Fruit fly (Drosophila melanogaster) whole organism, embryonic: ENCODE measurements around the gene CG14839.

Source experiments
- CG10274 ChIP-seq: fragments of 200-800 bp; sonication (Bioruptor generic); optimal IDR thresholded peaks from 3 replicates; lab custom pipeline; 2017; ENCODE audit warnings: missing biosample characterization, mild to moderate bottlenecking, missing genetic modification characterization
- CG10543 ChIP-seq: fragments of 200-800 bp; sonication (Bioruptor generic); optimal IDR thresholded peaks from 3 replicates; lab custom pipeline; 2017; ENCODE audit warnings: missing biosample characterization, mild to moderate bottlenecking, missing genetic modification characterization, moderate library complexity
- CG11085 ChIP-seq: fragments of 200-800 bp; sonication (Bioruptor generic); IDR thresholded peaks from 2 replicates; pipeline ENCODE4 v1.3.6; 2022; ENCODE audit warnings: missing biosample characterization, missing genetic modification characterization
- CG11504 ChIP-seq: fragments of 200-800 bp; sonication (Bioruptor generic); optimal IDR thresholded peaks from 3 replicates; lab custom pipeline; 2019; ENCODE audit warnings: missing biosample characterization, mild to moderate bottlenecking, missing genetic modification characterization, moderate library complexity
- CG12104 ChIP-seq: fragments of 200-800 bp; sonication (Bioruptor generic); optimal IDR thresholded peaks from 3 replicates; lab custom pipeline; 2016; ENCODE audit warnings: missing biosample characterization, missing genetic modification characterization
- CG12155 ChIP-seq: fragments of 200-800 bp; sonication (Bioruptor generic); optimal IDR thresholded peaks from 3 replicates; lab custom pipeline; 2016; ENCODE audit warnings: missing biosample characterization, missing genetic modification characterization
- CG13424 ChIP-seq: fragments of 200-800 bp; sonication (Bioruptor generic); optimal IDR thresholded peaks from 2 replicates; lab custom pipeline; 2019; ENCODE audit warnings: missing biosample characterization, mild to moderate bottlenecking, missing genetic modification characterization, moderate library complexity
- CG13624 ChIP-seq: fragments of 200-800 bp; sonication (Bioruptor generic); optimal IDR thresholded peaks from 2 replicates; lab custom pipeline; 2016; ENCODE audit warnings: missing biosample characterization, missing genetic modification characterization
- CG15269 ChIP-seq: fragments of 200-800 bp; sonication (Bioruptor generic); optimal IDR thresholded peaks from 2 replicates; lab custom pipeline; 2018; ENCODE audit warnings: missing biosample characterization, mild to moderate bottlenecking, missing genetic modification characterization, moderate library complexity
- CG1602 ChIP-seq: fragments of 200-800 bp; sonication (Bioruptor generic); optimal IDR thresholded peaks from 3 replicates; lab custom pipeline; 2016; ENCODE audit warnings: missing biosample characterization, missing genetic modification characterization
- CG17385 ChIP-seq: fragments of 200-800 bp; sonication (Bioruptor generic); optimal IDR thresholded peaks from 3 replicates; lab custom pipeline; 2018; ENCODE audit warnings: missing biosample characterization, mild to moderate bottlenecking, missing genetic modification characterization
- CG17568 ChIP-seq: fragments of 200-800 bp; sonication (Bioruptor generic); optimal IDR thresholded peaks from 2 replicates; lab custom pipeline; 2018; ENCODE audit warnings: missing biosample characterization, mild to moderate bottlenecking, missing genetic modification characterization, moderate library complexity
- CG2120 ChIP-seq: fragments of 200-800 bp; sonication (Bioruptor generic); optimal IDR thresholded peaks from 3 replicates; lab custom pipeline; 2016; ENCODE audit warnings: missing biosample characterization, missing genetic modification characterization
- CG2875 ChIP-seq: fragments of 200-800 bp; sonication (Bioruptor generic); optimal IDR thresholded peaks from 2 replicates; lab custom pipeline; 2017; ENCODE audit warnings: missing biosample characterization, mild to moderate bottlenecking, missing genetic modification characterization, missing genetic modification reagents
- CG30431 ChIP-seq: fragments of 200-800 bp; sonication (Bioruptor generic); optimal IDR thresholded peaks from 2 replicates; lab custom pipeline; 2017; ENCODE audit warnings: missing biosample characterization, missing genetic modification characterization
- CG3407 ChIP-seq: fragments of 200-800 bp; sonication (Bioruptor generic); optimal IDR thresholded peaks from 2 replicates; lab custom pipeline; 2018; ENCODE audit warnings: missing biosample characterization, mild to moderate bottlenecking, missing genetic modification characterization
- CG4424 ChIP-seq: fragments of 200-800 bp; sonication (Bioruptor generic); optimal IDR thresholded peaks from 3 replicates; lab custom pipeline; 2016; ENCODE audit warnings: missing biosample characterization, missing genetic modification characterization
- CG6854 ChIP-seq: fragments of 200-800 bp; sonication (Bioruptor generic); optimal IDR thresholded peaks from 3 replicates; lab custom pipeline; 2017; ENCODE audit warnings: missing biosample characterization, mild to moderate bottlenecking, missing genetic modification characterization
- CG7556 ChIP-seq: fragments of 200-800 bp; sonication (Bioruptor generic); optimal IDR thresholded peaks from 2 replicates; lab custom pipeline; 2017; ENCODE audit warnings: missing biosample characterization, mild to moderate bottlenecking, missing genetic modification characterization
- CG8944 ChIP-seq: fragments of 200-800 bp; sonication (Bioruptor generic); optimal IDR thresholded peaks from 3 replicates; lab custom pipeline; 2016; ENCODE audit warnings: missing biosample characterization, missing genetic modification characterization
- CG9215 ChIP-seq: fragments of 200-800 bp; sonication (Bioruptor generic); IDR thresholded peaks from 2 replicates; pipeline ENCODE4 v1.3.6; 2022; ENCODE audit warnings: missing biosample characterization, missing genetic modification characterization
- CG9437 ChIP-seq: fragments of 200-800 bp; sonication (Bioruptor generic); optimal IDR thresholded peaks from 2 replicates; lab custom pipeline; 2018; ENCODE audit warnings: missing biosample characterization, mild to moderate bottlenecking, missing genetic modification characterization
- CG9817 ChIP-seq: fragments of 200-800 bp; sonication (Bioruptor generic); optimal IDR thresholded peaks from 2 replicates; lab custom pipeline; 2018; ENCODE audit warnings: missing biosample characterization, mild to moderate bottlenecking, missing genetic modification characterization, moderate library complexity
- CoRest ChIP-seq: fragments of 200-800 bp; sonication (Bioruptor generic); optimal IDR thresholded peaks from 3 replicates; lab custom pipeline; 2018; ENCODE audit warnings: missing biosample characterization, mild to moderate bottlenecking, missing genetic modification characterization, moderate library complexity
- D19A ChIP-seq: fragments of 200-800 bp; optimal IDR thresholded peaks from 3 replicates; lab custom pipeline; 2019; ENCODE audit warnings: missing biosample characterization, mild to moderate bottlenecking, missing genetic modification characterization, moderate library complexity
- Hmr ChIP-seq: fragments of 200-800 bp; sonication (Bioruptor generic); optimal IDR thresholded peaks from 3 replicates; lab custom pipeline; 2017; ENCODE audit warnings: mild to moderate bottlenecking, missing biosample characterization, missing genetic modification reagents, missing genetic modification characterization
- Hr3 ChIP-seq: fragments of 200-800 bp; sonication (Bioruptor generic); optimal IDR thresholded peaks from 3 replicates; lab custom pipeline; 2016; ENCODE audit warnings: missing biosample characterization, missing genetic modification characterization
- Mad ChIP-seq: fragments of 200-800 bp; sonication (Bioruptor generic); optimal IDR thresholded peaks from 2 replicates; lab custom pipeline; 2016; ENCODE audit warnings: missing biosample characterization, missing genetic modification characterization
- Med ChIP-seq: fragments of 200-800 bp; sonication (Bioruptor generic); peaks from one replicate; lab custom pipeline; 2016; ENCODE audit warnings: missing biosample characterization, missing genetic modification characterization, mild to moderate bottlenecking, inconsistent platforms, moderate library complexity
- PHDP ChIP-seq: fragments of 200-800 bp; sonication (Bioruptor generic); optimal IDR thresholded peaks from 3 replicates; lab custom pipeline; 2018; ENCODE audit warnings: missing biosample characterization, mild to moderate bottlenecking, missing genetic modification characterization, moderate library complexity
- Pdp1 ChIP-seq, 2 experiments: fragments of 200-800 bp; sonication (Bioruptor generic); optimal IDR thresholded peaks; 3 replicates each; lab custom pipeline; 2016; ENCODE audit warnings: missing biosample characterization in 2 of 2, missing genetic modification characterization in 2 of 2, mild to moderate bottlenecking in 1 of 2, moderate library complexity in 1 of 2
- Side ChIP-seq: fragments of 200-800 bp; sonication (Bioruptor generic); optimal IDR thresholded peaks from 2 replicates; lab custom pipeline; 2016; ENCODE audit warnings: missing biosample characterization, missing genetic modification characterization
- Vsx1 ChIP-seq: fragments of 200-800 bp; sonication (Bioruptor generic); optimal IDR thresholded peaks from 2 replicates; lab custom pipeline; 2017; ENCODE audit warnings: missing biosample characterization, mild to moderate bottlenecking, missing genetic modification characterization, missing genetic modification reagents
- Xbp1 ChIP-seq: fragments of 200-800 bp; sonication (Bioruptor generic); optimal IDR thresholded peaks from 3 replicates; lab custom pipeline; 2016; ENCODE audit warnings: missing biosample characterization, mild to moderate bottlenecking, missing genetic modification characterization
- bcd ChIP-seq: fragments of 200-800 bp; sonication (Bioruptor generic); optimal IDR thresholded peaks from 2 replicates; lab custom pipeline; 2017; ENCODE audit warnings: missing biosample characterization, mild to moderate bottlenecking, missing genetic modification characterization
- bowl ChIP-seq: fragments of 200-800 bp; sonication (Bioruptor generic); IDR thresholded peaks from 2 replicates; pipeline ENCODE4 v1.3.6; 2022; ENCODE audit warnings: missing biosample characterization, missing genetic modification characterization
- disco-r ChIP-seq: fragments of 200-800 bp; sonication (Bioruptor generic); optimal IDR thresholded peaks from 2 replicates; lab custom pipeline; 2016; ENCODE audit warnings: missing biosample characterization, missing genetic modification characterization
- dpn ChIP-seq, 2 experiments: fragments of 200-800 bp; sonication (Bioruptor generic); optimal IDR thresholded peaks; 3 replicates each; lab custom pipeline; 2016; ENCODE audit warnings: missing biosample characterization in 2 of 2, missing genetic modification characterization in 2 of 2
- eve ChIP-seq, 2 experiments: fragments of >200 bp; optimal IDR thresholded peaks; 2 replicates each; lab custom pipeline; 2017; ENCODE audit warnings: missing biosample characterization in 2 of 2, missing genetic modification characterization in 2 of 2
- ewg ChIP-seq: fragments of 200-800 bp; sonication (Bioruptor generic); optimal IDR thresholded peaks from 3 replicates; lab custom pipeline; 2017; ENCODE audit warnings: mild to moderate bottlenecking, missing biosample characterization, missing genetic modification reagents, missing genetic modification characterization
- gsb-n ChIP-seq: fragments of 200-800 bp; sonication (Bioruptor generic); optimal IDR thresholded peaks from 3 replicates; lab custom pipeline; 2018; ENCODE audit warnings: missing biosample characterization, mild to moderate bottlenecking, missing genetic modification characterization
- ind ChIP-seq: fragments of 200-800 bp; sonication (Bioruptor generic); optimal IDR thresholded peaks from 3 replicates; lab custom pipeline; 2016; ENCODE audit warnings: missing biosample characterization, missing genetic modification characterization
- mam ChIP-seq: fragments of 200-800 bp; sonication (Bioruptor generic); optimal IDR thresholded peaks from 3 replicates; lab custom pipeline; 2016; ENCODE audit warnings: missing biosample characterization, missing genetic modification characterization
- salm ChIP-seq: fragments of 200-800 bp; sonication (Bioruptor generic); optimal IDR thresholded peaks from 2 replicates; lab custom pipeline; 2018; ENCODE audit warnings: missing biosample characterization, mild to moderate bottlenecking, missing genetic modification characterization
- sc ChIP-seq, 3 experiments: fragments of >200 bp in 2 of 3; fragments of 200-800 bp in 1 of 3; sonication (Bioruptor generic) in 1 of 3; optimal IDR thresholded peaks; 2 replicates in 2 of 3; 3 replicates in 1 of 3; lab custom pipeline; 2017; ENCODE audit warnings: mild to moderate bottlenecking in 1 of 3, missing biosample characterization in 1 of 3, missing genetic modification characterization in 1 of 3, missing genetic modification reagents in 1 of 3
- sens ChIP-seq: fragments of 200-800 bp; sonication (Bioruptor generic); peaks from one replicate; lab custom pipeline; 2016; ENCODE audit warnings: missing biosample characterization, missing genetic modification characterization
- trh ChIP-seq: fragments of 200-800 bp; sonication (Bioruptor generic); optimal IDR thresholded peaks from 2 replicates; lab custom pipeline; 2016; ENCODE audit warnings: missing biosample characterization, missing genetic modification characterization
- tup ChIP-seq: fragments of 200-800 bp; sonication (Bioruptor generic); optimal IDR thresholded peaks from 2 replicates; lab custom pipeline; 2016; ENCODE audit warnings: missing biosample characterization, mild to moderate bottlenecking, missing genetic modification characterization, moderate library complexity

Gene CG14839

DNA sequence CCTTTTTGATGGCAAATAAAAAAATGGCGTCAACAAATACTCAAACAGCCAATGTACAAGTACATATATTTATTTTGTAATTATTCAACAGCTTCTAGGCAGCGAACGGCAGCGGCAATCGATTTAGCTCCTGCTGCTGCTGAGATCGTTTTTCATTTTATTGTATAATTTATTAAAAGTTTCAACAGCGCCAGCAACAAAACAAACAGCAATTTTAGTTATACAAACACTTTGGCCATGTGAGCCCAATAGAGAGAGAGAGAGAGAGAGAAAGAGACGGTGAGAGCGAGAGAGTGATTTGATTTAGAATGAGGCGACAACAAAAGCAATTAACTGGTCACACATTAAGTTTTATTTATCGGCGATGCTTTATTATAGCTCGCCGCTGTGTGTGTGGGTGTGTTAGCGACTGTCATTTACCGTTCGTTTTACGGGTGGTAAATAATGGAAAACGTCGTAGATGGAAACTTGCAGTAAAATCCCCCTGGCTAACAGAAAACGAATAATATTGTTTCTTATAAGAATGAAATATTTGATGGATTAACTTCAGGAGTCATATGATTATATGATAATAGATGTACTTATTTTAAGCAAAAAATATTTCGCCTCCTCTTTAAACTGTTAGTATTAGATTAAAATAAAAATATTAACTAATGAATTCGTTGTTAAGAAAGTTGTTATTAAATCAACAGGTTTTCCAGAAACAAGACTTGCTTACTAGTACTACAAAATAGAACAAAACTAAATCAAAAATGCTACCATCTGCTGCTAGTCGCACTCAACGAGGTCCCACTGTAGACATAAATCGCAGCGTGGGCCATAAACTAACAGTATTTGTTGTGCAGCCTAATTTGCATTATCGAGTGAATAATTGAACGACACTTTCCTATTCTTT is 23.1 kb downstream of the CG14839 start (continued):
- no peak for TF ChIP-seq Vsx1
- TF ChIP-seq gsb-n: peak; percentile 19
- TF ChIP-seq CG13424 (tag; lab: Kevin White, UChicago): peak; percentile 14
- TF ChIP-seq CG11504 (tag; lab: Kevin White, UChicago): peak; percentile 35
- peak; percentile 23 for TF ChIP-seq CG4424
- peak; percentile 40 for TF ChIP-seq Hmr (GFP tag; lab: Kevin White, UChicago)
- TF ChIP-seq CG8944: no peak
- no peak for TF ChIP-seq CG2875
- TF ChIP-seq CG9437 (GFP tag; lab: Kevin White, UChicago): peak; percentile 16
- TF ChIP-seq CoRest (tag; lab: Kevin White, UChicago): peak; percentile 50
- peak in 1 of 2 experiments; percentile 32 for TF ChIP-seq eve (GFP tag; optimal IDR thresholded peaks at IDR 0.05; lab: Kevin White, UChicago)
- TF ChIP-seq dpn (GFP tag; optimal IDR thresholded peaks at IDR 0.05; lab: Kevin White, UChicago): peak in 1 of 2 experiments; percentile 5
- TF ChIP-seq disco-r (GFP tag; lab: Kevin White, UChicago): peak; percentile 23
- no peak for TF ChIP-seq D19A (tag; lab: Kevin White, UChicago)
- no peak for TF ChIP-seq Mad (GFP tag; lab: Kevin White, UChicago)
- no peak for TF ChIP-seq CG17385 (GFP tag; lab: Kevin White, UChicago)
- peak; percentile 1 for TF ChIP-seq PHDP (tag; lab: Kevin White, UChicago)
- no peak for TF ChIP-seq CG7556
- peak; percentile 16 for TF ChIP-seq CG9817
- TF ChIP-seq ewg (GFP tag; lab: Kevin White, UChicago): peak; percentile 3
- no peak for TF ChIP-seq bowl (GFP tag; lab: Robert Waterston, UW)
- peak; percentile 10 for TF ChIP-seq CG1602 (GFP tag; lab: Kevin White, UChicago)
- peak; percentile 6 for TF ChIP-seq mam (GFP tag; lab: Kevin White, UChicago)
- TF ChIP-seq ind (GFP tag; lab: Kevin White, UChicago): peak; percentile 23
- peak; percentile 18 for TF ChIP-seq bcd (GFP tag; lab: Kevin White, UChicago)
- TF ChIP-seq CG6854 (GFP tag; lab: Kevin White, UChicago): peak; percentile 13
- peak; percentile 3 for TF ChIP-seq CG17568
- TF ChIP-seq CG15269 (tag; lab: Kevin White, UChicago): peak; percentile 12
- peak; percentile 14 for TF ChIP-seq Side (GFP tag; lab: Kevin White, UChicago)
- peak; percentile 26 to 99 for TF ChIP-seq Pdp1 (GFP tag; optimal IDR thresholded peaks at IDR 0.05; lab: Kevin White, UChicago)
- peak; percentile 10 for TF ChIP-seq trh
- TF ChIP-seq Hr3 (GFP tag; lab: Kevin White, UChicago): peak; percentile 33
- peak; percentile 1 for TF ChIP-seq salm (tag; lab: Kevin White, UChicago)
- peak; percentile 5 for TF ChIP-seq CG12155 (GFP tag; lab: Kevin White, UChicago)
- TF ChIP-seq Xbp1: peak; percentile 17
- TF ChIP-seq sens: peak; percentile 71
- no peak for TF ChIP-seq CG10274 (GFP tag; lab: Kevin White, UChicago)
- no peak for TF ChIP-seq CG13624 (GFP tag; lab: Kevin White, UChicago)
- TF ChIP-seq CG2120 (GFP tag; lab: Kevin White, UChicago): peak; percentile 26
- no peak for TF ChIP-seq CG3407
- no peak for TF ChIP-seq sc (optimal IDR thresholded peaks at IDR 0.05; lab: Kevin White, UChicago)
- peak; percentile 19 for TF ChIP-seq sc (GFP tag; optimal IDR thresholded peaks at IDR 0.05; lab: Kevin White, UChicago)
- TF ChIP-seq CG10543 (GFP tag; lab: Kevin White, UChicago): peak; percentile 66
- peak; percentile 3 for TF ChIP-seq CG30431 (GFP tag; lab: Kevin White, UChicago)
- TF ChIP-seq tup (GFP tag; lab: Kevin White, UChicago): peak; percentile 12
- no peak for TF ChIP-seq CG11085 (GFP tag; lab: Robert Waterston, UW)
- TF ChIP-seq CG12104: peak; percentile 11
- no peak for TF ChIP-seq CG9215 (GFP tag; lab: Robert Waterston, UW)
- TF ChIP-seq Med: peak; percentile 83
